Worm (Caenorhabditis elegans) whole organism, L1 larva: Measurements from ENCODE around the gene nstp-6.

Experiments used
- C16A3.4 ChIP-seq: fragments of 150-350 bp; optimal IDR thresholded peaks from 2 replicates; lab custom pipeline; 2014; ENCODE audit warnings: missing biosample characterization, missing genetic modification characterization
- C34B4.2 ChIP-seq: sonication (generic microtip); optimal IDR thresholded peaks from 2 replicates; lab custom pipeline; 2017; ENCODE audit warnings: mild to moderate bottlenecking, missing genetic modification characterization, missing compliant biosample characterization
- F16B12.6 ChIP-seq: fragments of 150-350 bp; optimal IDR thresholded peaks from 2 replicates; lab custom pipeline; 2014; ENCODE audit warnings: missing biosample characterization, missing genetic modification characterization
- aha-1 ChIP-seq: fragments of 150-350 bp; optimal IDR thresholded peaks from 2 replicates; lab custom pipeline; 2014; ENCODE audit warnings: missing biosample characterization, missing genetic modification characterization
- ama-1 ChIP-seq: fragments of 150-350 bp; optimal IDR thresholded peaks from 2 replicates; lab custom pipeline; 2014
- ceh-90 ChIP-seq: sonication (generic microtip); optimal IDR thresholded peaks from 2 replicates; lab custom pipeline; 2016; ENCODE audit warnings: missing genetic modification characterization, missing compliant biosample characterization
- ces-1 ChIP-seq: fragments of 150-350 bp; optimal IDR thresholded peaks from 2 replicates; lab custom pipeline; 2014; ENCODE audit warnings: missing biosample characterization, missing genetic modification reagents, missing genetic modification characterization
- dpl-1 ChIP-seq, 3 experiments: fragments of 150-350 bp in 2 of 3; sonication (generic microtip) in 1 of 3; optimal IDR thresholded peaks; 2 replicates each; lab custom pipeline; 2014 to 2017; ENCODE audit warnings: missing biosample characterization in 3 of 3, missing genetic modification characterization in 3 of 3, missing genetic modification reagents in 3 of 3
- efl-1 ChIP-seq, 4 experiments: fragments of 150-350 bp; optimal IDR thresholded peaks in 3 of 4; peaks in 1 of 4; 1 replicate in 1 of 4; 2 replicates in 3 of 4; lab custom pipeline; 2014; ENCODE audit warnings: missing biosample characterization in 2 of 4, missing genetic modification characterization in 2 of 4, missing genetic modification reagents in 2 of 4
- egl-13 ChIP-seq: sonication (generic microtip); optimal IDR thresholded peaks from 2 replicates; lab custom pipeline; 2016; ENCODE audit warnings: missing genotype, missing genetic modification reagents, missing genetic modification characterization, missing compliant biosample characterization
- elt-2 ChIP-seq: sonication (generic microtip); optimal IDR thresholded peaks from 2 replicates; lab custom pipeline; 2016; ENCODE audit warnings: missing genetic modification characterization, mild to moderate bottlenecking, inconsistent platforms, missing compliant biosample characterization, missing genetic modification reagents
- fkh-10 ChIP-seq: sonication (generic microtip); optimal IDR thresholded peaks from 2 replicates; lab custom pipeline; 2017; ENCODE audit warnings: missing biosample characterization, missing genetic modification reagents, missing genetic modification characterization
- fos-1 ChIP-seq: fragments of 150-350 bp; optimal IDR thresholded peaks from 2 replicates; lab custom pipeline; 2014; ENCODE audit warnings: missing biosample characterization, missing genetic modification characterization
- grh-1 ChIP-seq: fragments of 200-800 bp; sonication (Bioruptor generic); IDR thresholded peaks from 2 replicates; pipeline ENCODE4 v1.3.6; 2022; ENCODE audit warnings: missing genetic modification reagents, missing genetic modification characterization, missing compliant biosample characterization
- hlh-17 ChIP-seq: fragments of 200-800 bp; sonication (Bioruptor generic); optimal IDR thresholded peaks from 2 replicates; lab custom pipeline; 2018; ENCODE audit warnings: missing genetic modification characterization, mild to moderate bottlenecking, missing compliant biosample characterization, moderate library complexity, borderline replicate concordance
- hpl-2 ChIP-seq: fragments of 150-350 bp; optimal IDR thresholded peaks from 2 replicates; lab custom pipeline; 2014; ENCODE audit warnings: missing biosample characterization, missing genetic modification reagents, missing genetic modification characterization
- jun-1 ChIP-seq: fragments of 150-350 bp; optimal IDR thresholded peaks from 2 replicates; lab custom pipeline; 2014; ENCODE audit warnings: missing biosample characterization, missing genetic modification reagents, missing genetic modification characterization
- lin-35 ChIP-seq, 2 experiments: fragments of 150-350 bp; optimal IDR thresholded peaks; 2 replicates each; lab custom pipeline; 2014; ENCODE audit warnings: missing biosample characterization in 2 of 2, missing genetic modification characterization in 2 of 2, missing genetic modification reagents in 2 of 2
- lsy-2 ChIP-seq, 2 experiments: fragments of 150-350 bp; optimal IDR thresholded peaks; 2 replicates each; lab custom pipeline; 2014; ENCODE audit warnings: missing biosample characterization in 2 of 2, missing genetic modification characterization in 2 of 2
- mab-9 ChIP-seq: fragments of 200-800 bp; sonication (Bioruptor generic); IDR thresholded peaks from 2 replicates; pipeline ENCODE4 v1.3.6; 2022; ENCODE audit warnings: missing genetic modification reagents, missing genetic modification characterization, missing compliant biosample characterization
- mdl-1 ChIP-seq, 2 experiments: fragments of 150-350 bp; optimal IDR thresholded peaks; 2 replicates each; lab custom pipeline; 2014 to 2017; ENCODE audit warnings: missing biosample characterization in 2 of 2, missing genetic modification characterization in 2 of 2, inconsistent platforms in 1 of 2
- nhr-19 ChIP-seq: fragments of 200-800 bp; sonication (Bioruptor generic); conservative IDR thresholded peaks from 2 replicates; pipeline ENCODE4 v1.3.6; 2022; ENCODE audit warnings: missing genetic modification characterization, missing compliant biosample characterization
- nhr-20 ChIP-seq: sonication (generic microtip); optimal IDR thresholded peaks from 2 replicates; lab custom pipeline; 2016; ENCODE audit warnings: mild to moderate bottlenecking, missing genetic modification characterization, missing compliant biosample characterization
- nhr-237 ChIP-seq: fragments of 150-350 bp; optimal IDR thresholded peaks from 2 replicates; lab custom pipeline; 2014; ENCODE audit warnings: missing biosample characterization, missing genetic modification characterization
- nhr-28 ChIP-seq: fragments of 150-350 bp; optimal IDR thresholded peaks from 2 replicates; lab custom pipeline; 2014; ENCODE audit warnings: missing biosample characterization, missing genetic modification characterization
- nhr-71 ChIP-seq: sonication (generic microtip); optimal IDR thresholded peaks from 2 replicates; lab custom pipeline; 2016; ENCODE audit warnings: mild to moderate bottlenecking, missing genetic modification characterization, moderate library complexity, missing compliant biosample characterization
- nhr-90 ChIP-seq: sonication (generic microtip); optimal IDR thresholded peaks from 2 replicates; lab custom pipeline; 2016; ENCODE audit warnings: mild to moderate bottlenecking, missing genetic modification characterization, missing compliant biosample characterization; ENCODE audit not compliant: poor library complexity
- pag-3 ChIP-seq: sonication (generic microtip); optimal IDR thresholded peaks from 2 replicates; lab custom pipeline; 2017; ENCODE audit warnings: missing genetic modification characterization, mild to moderate bottlenecking, missing compliant biosample characterization, antibody characterized with exemption, borderline replicate concordance; ENCODE audit not compliant: insufficient read depth
- snpc-4 ChIP-seq: fragments of 150-350 bp; optimal IDR thresholded peaks from 2 replicates; lab custom pipeline; 2014; ENCODE audit warnings: missing biosample characterization, missing genetic modification characterization
- sox-4 ChIP-seq: sonication (generic microtip); optimal IDR thresholded peaks from 2 replicates; lab custom pipeline; 2016; ENCODE audit warnings: missing genetic modification characterization, missing compliant biosample characterization
- swsn-7 ChIP-seq: sonication (generic microtip); optimal IDR thresholded peaks from 2 replicates; lab custom pipeline; 2016; ENCODE audit warnings: missing genetic modification characterization, missing compliant biosample characterization
- tbx-2 ChIP-seq: sonication (generic microtip); optimal IDR thresholded peaks from 2 replicates; lab custom pipeline; 2016; ENCODE audit warnings: missing genetic modification characterization, missing compliant biosample characterization
- unc-62 ChIP-seq: fragments of 150-350 bp; optimal IDR thresholded peaks from 2 replicates; lab custom pipeline; 2014; ENCODE audit warnings: missing biosample characterization, missing genetic modification reagents, missing genetic modification characterization
- unc-86 ChIP-seq: sonication (generic microtip); optimal IDR thresholded peaks from 2 replicates; lab custom pipeline; 2016; ENCODE audit warnings: missing genetic modification characterization, missing compliant biosample characterization
- vab-15 ChIP-seq: sonication (generic microtip); optimal IDR thresholded peaks from 2 replicates; lab custom pipeline; 2017; ENCODE audit warnings: missing genotype, mild to moderate bottlenecking, missing genetic modification characterization, missing compliant biosample characterization
- zag-1 ChIP-seq: fragments of 150-350 bp; optimal IDR thresholded peaks from 2 replicates; lab custom pipeline; 2014; ENCODE audit warnings: missing biosample characterization, missing genetic modification characterization
- ztf-11 ChIP-seq, 2 experiments: sonication (generic microtip); optimal IDR thresholded peaks; 2 replicates each; lab custom pipeline; 2016 to 2017; ENCODE audit warnings: missing genetic modification characterization in 2 of 2, missing biosample characterization in 1 of 2, missing compliant biosample characterization in 1 of 2
- ztf-4 ChIP-seq: fragments of 150-350 bp; optimal IDR thresholded peaks from 2 replicates; lab custom pipeline; 2014; ENCODE audit warnings: missing biosample characterization, missing genetic modification characterization

The nstp-6 gene

ce11 chrIV:3551777-3552462 lies 4.5 kb upstream of the nstp-6 start (continued):
- peak; percentile 26 for TF ChIP-seq egl-13 (tag; lab: Kevin White, UChicago)
- no peak for TF ChIP-seq pag-3 (tag; lab: Kevin White, UChicago)
- peak; percentile 53 for TF ChIP-seq nhr-20
- TF ChIP-seq C34B4.2 (tag; lab: Kevin White, UChicago) = no peak
- no peak for TF ChIP-seq grh-1 (GFP tag; lab: Robert Waterston, UW)
- TF ChIP-seq ztf-4 (tag; lab: Kevin White, UChicago) = no peak
- no peak for TF ChIP-seq zag-1
- TF ChIP-seq unc-62 (GFP tag; lab: Kevin White, UChicago) = no peak
- TF ChIP-seq C16A3.4 (tag; lab: Kevin White, UChicago) = peak; percentile 64
- peak; percentile 61 for TF ChIP-seq nhr-19 (GFP tag; lab: Robert Waterston, UW)
- TF ChIP-seq lsy-2 (tag; optimal IDR thresholded peaks at IDR 0.05; lab: Kevin White, UChicago) = peak; percentile 34 to 71
- TF ChIP-seq nhr-237 (tag; lab: Kevin White, UChicago) = no peak
- peak in 1 of 2 experiments; percentile 48 for TF ChIP-seq mdl-1 (tag; optimal IDR thresholded peaks at IDR 0.05; lab: Kevin White, UChicago)
- peak; percentile 32 for TF ChIP-seq elt-2
- TF ChIP-seq ama-1 (lab: Kevin White, UChicago) = no peak

- TF ChIP-seq mab-9 (GFP tag; lab: Robert Waterston, UW) (no peak), nhr-71 (tag; lab: Kevin White, UChicago) (peak; percentile 32), vab-15 (tag; lab: Kevin White, UChicago) (no peak), nhr-90 (tag; lab: Kevin White, UChicago) (peak; percentile 52), elt-2 (peak; percentile 64), fos-1 (no peak), ztf-11 (tag; optimal IDR thresholded peaks at IDR 0.05; lab: Kevin White, UChicago) (no peak), sox-4 (tag; lab: Kevin White, UChicago) (no peak), dpl-1 (GFP tag; optimal IDR thresholded peaks at IDR 0.05; lab: Kevin White, UChicago) (peak in 1 of 3 experiments; percentile 12), lin-35 (GFP tag; optimal IDR thresholded peaks at IDR 0.05; lab: Kevin White, UChicago) (peak in 1 of 2 experiments; percentile 48), fkh-10 (no peak), efl-1 (optimal IDR thresholded peaks at IDR 0.05; lab: Kevin White, UChicago) (peak in 1 of 2 experiments; percentile 32), efl-1 (GFP tag; optimal IDR thresholded peaks at IDR 0.05 in 1 of 2; lab: Kevin White, UChicago) (peak in 1 of 2 experiments; percentile 86)
Measured at ce11 chrIV:3548315-3548714, 915 bp upstream of the nstp-6 start.

- TF ChIP-seq jun-1 (tag; lab: Kevin White, UChicago) (no peak), ceh-90 (no peak), vab-15 (tag; lab: Kevin White, UChicago) (no peak), fkh-10 (no peak), dpl-1 (GFP tag; optimal IDR thresholded peaks at IDR 0.05; lab: Kevin White, UChicago) (no peak), unc-86 (tag; lab: Kevin White, UChicago) (no peak), C34B4.2 (tag; lab: Kevin White, UChicago) (no peak), nhr-28 (tag; lab: Kevin White, UChicago) (no peak)
Measured at ce11 chrIV:3545060-3545459, 2.3 kb downstream of the nstp-6 start.

ce11 chrIV:3539872-3540271 lies 7.5 kb downstream of the nstp-6 start, which contains the start of gene B0212.3:
Gene B0212.3, plus strand, starts transcription at chrIV:3540172.
- no peak for TF ChIP-seq C34B4.2 (tag; lab: Kevin White, UChicago)
- no peak for TF ChIP-seq hlh-17 (GFP tag; lab: Kevin White, UChicago)
- no peak for TF ChIP-seq unc-86 (tag; lab: Kevin White, UChicago)
- no peak for TF ChIP-seq ces-1 (GFP tag; lab: Kevin White, UChicago)
- TF ChIP-seq vab-15 (tag; lab: Kevin White, UChicago) = no peak
- TF ChIP-seq aha-1 = no peak
- TF ChIP-seq swsn-7 (tag; lab: Kevin White, UChicago) = no peak
- no peak for TF ChIP-seq zag-1
- TF ChIP-seq snpc-4 (tag; lab: Kevin White, UChicago) = no peak
- no peak for TF ChIP-seq elt-2
- TF ChIP-seq hpl-2 (GFP tag; lab: Kevin White, UChicago) = no peak
- no peak for TF ChIP-seq C16A3.4 (tag; lab: Kevin White, UChicago)
- TF ChIP-seq F16B12.6 (tag; lab: Kevin White, UChicago) = no peak
- TF ChIP-seq tbx-2 (tag; lab: Kevin White, UChicago) = no peak
- TF ChIP-seq, all 84 proteins: peak for 0
